Worm (Caenorhabditis elegans): ENCODE measurements around the gene R07A4.4.

ce11 chrX:10768289-10769153, 11.0 kb upstream of the R07A4.4 start:
- TF ChIP-seq ztf-29 (GFP tag; IDR thresholded peaks at IDR 0.05), result no peak
- no peak for TF ChIP-seq T22C8.4 (GFP tag; IDR thresholded peaks at IDR 0.05)
- no peak for TF ChIP-seq flt-1 (GFP tag; IDR thresholded peaks at IDR 0.05)
- no peak for TF ChIP-seq tab-1 (GFP tag; IDR thresholded peaks at IDR 0.05)
- no peak for TF ChIP-seq med-1 (GFP tag; optimal IDR thresholded peaks at IDR 0.05; ENCODE audit: insufficient read depth)
- no peak for TF ChIP-seq ref-1 (GFP tag; conservative IDR thresholded peaks at IDR 0.05)
